Worm (Caenorhabditis elegans) whole organism, L2 larva: ENCODE results near the gene Y67A10A.3.

Experiments
- R02D3.7 ChIP-seq: fragments of 150-350 bp; optimal IDR thresholded peaks from 2 replicates; lab custom pipeline; 2014; ENCODE audit warnings: missing biosample characterization, missing genetic modification characterization
- aly-2 ChIP-seq: fragments of 150-350 bp; optimal IDR thresholded peaks from 2 replicates; lab custom pipeline; 2014; ENCODE audit warnings: missing biosample characterization, missing genetic modification characterization
- elt-1 ChIP-seq: fragments of 150-350 bp; optimal IDR thresholded peaks from 2 replicates; lab custom pipeline; 2014; ENCODE audit warnings: missing biosample characterization, missing genetic modification characterization
- nhr-10 ChIP-seq: sonication (generic microtip); optimal IDR thresholded peaks from 2 replicates; lab custom pipeline; 2017; ENCODE audit warnings: missing biosample characterization, missing genetic modification characterization
- nhr-237 ChIP-seq: fragments of 150-350 bp; optimal IDR thresholded peaks from 2 replicates; lab custom pipeline; 2014; ENCODE audit warnings: missing biosample characterization, missing genetic modification characterization
- sma-3 ChIP-seq: sonication (generic microtip); optimal IDR thresholded peaks from 2 replicates; lab custom pipeline; 2016; ENCODE audit warnings: missing genetic modification reagents, missing genetic modification characterization, missing compliant biosample characterization

DNA sequence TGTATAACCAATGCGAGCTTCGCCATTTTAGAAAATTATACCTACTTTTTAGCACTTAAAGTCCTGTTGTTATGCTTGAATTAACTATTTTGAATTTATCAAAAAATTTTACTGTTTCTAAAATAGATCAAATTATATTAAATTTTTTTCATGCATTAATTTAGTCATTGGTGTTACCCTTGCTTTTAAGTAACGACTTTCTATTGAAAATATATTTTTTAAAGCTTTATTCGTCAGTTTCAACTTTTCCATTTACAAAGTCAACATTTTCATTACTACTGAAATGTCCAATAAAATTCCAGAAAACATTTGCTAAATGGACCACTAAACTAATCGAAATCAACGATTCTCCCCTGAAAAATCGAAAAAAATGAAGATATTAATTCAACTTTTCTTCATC is 42.7 kb downstream of the Y67A10A.3 start, which contains the start of gene Y64G10A.7:
- TF ChIP-seq nhr-237 (no peak), sma-3 (GFP tag; lab: Kevin White, UChicago) (no peak), nhr-10 (tag; lab: Kevin White, UChicago) (no peak), elt-1 (tag; lab: Kevin White, UChicago) (no peak), aly-2 (tag; lab: Kevin White, UChicago) (no peak), R02D3.7 (no peak)
